Worm (Caenorhabditis elegans): ENCODE results near the gene hrpl-1.
A peak's percentile ranks its signal among the peaks of the same experiment; 100 is the strongest.

Gene hrpl-1

DNA sequence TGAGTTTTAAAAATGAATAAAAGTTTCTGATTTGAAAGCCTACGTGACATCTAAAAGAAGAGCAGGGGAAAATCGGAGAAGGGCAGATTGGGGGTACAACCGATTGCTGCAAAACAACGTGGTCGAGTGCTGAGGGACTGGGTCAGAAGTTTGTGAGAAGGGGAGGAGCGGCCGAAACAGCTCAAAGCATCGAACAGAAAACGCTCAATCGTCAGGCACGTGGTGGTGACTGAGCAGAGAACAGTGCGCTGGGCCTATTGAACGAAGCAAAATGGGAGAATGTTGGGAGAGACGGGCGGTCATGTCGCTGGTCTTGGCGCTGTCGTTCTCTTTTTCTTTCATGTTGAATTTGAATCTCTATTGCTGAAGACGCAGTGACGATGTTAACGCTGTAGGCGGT is 7.4 kb upstream of the hrpl-1 start (continued):
- no peak for TF ChIP-seq zfp-3 (GFP tag; conservative IDR thresholded peaks at IDR 0.05)
- TF ChIP-seq nhr-41 (GFP tag; IDR thresholded peaks at IDR 0.05), result no peak
- TF ChIP-seq nhr-6 (tag; optimal IDR thresholded peaks at IDR 0.05), result no peak
- peak; percentile 95 for TF ChIP-seq ama-1 (optimal IDR thresholded peaks at IDR 0.05)
- TF ChIP-seq mep-1 (tag; optimal IDR thresholded peaks at IDR 0.05), result peak; percentile 80
- no peak for TF ChIP-seq tag-97 (GFP tag; IDR thresholded peaks at IDR 0.05)
- peak; percentile 91 for TF ChIP-seq hlh-11 (tag; optimal IDR thresholded peaks at IDR 0.05)
- no peak for TF ChIP-seq ces-1 (GFP tag; optimal IDR thresholded peaks at IDR 0.05)
- no peak for TF ChIP-seq attf-4 (tag; optimal IDR thresholded peaks at IDR 0.05)
- 0 out of 2 replicates have a peak, but pooled peaks have one; percentile 20 for TF ChIP-seq tra-1 (GFP tag; IDR thresholded peaks at IDR 0.05)
- TF ChIP-seq lin-15B (tag; optimal IDR thresholded peaks at IDR 0.05), result no peak
- TF ChIP-seq D1046.2 (GFP tag; IDR thresholded peaks at IDR 0.05), result no peak
- no peak for TF ChIP-seq snpc-4 (tag; optimal IDR thresholded peaks at IDR 0.05)
- peak; percentile 99 for TF ChIP-seq aha-1 (tag)
- TF ChIP-seq vab-7 (GFP tag; IDR thresholded peaks at IDR 0.05), result no peak
- peak; percentile 70 for TF ChIP-seq dve-1 (tag; optimal IDR thresholded peaks at IDR 0.05; ENCODE audit: insufficient read depth)

DNA sequence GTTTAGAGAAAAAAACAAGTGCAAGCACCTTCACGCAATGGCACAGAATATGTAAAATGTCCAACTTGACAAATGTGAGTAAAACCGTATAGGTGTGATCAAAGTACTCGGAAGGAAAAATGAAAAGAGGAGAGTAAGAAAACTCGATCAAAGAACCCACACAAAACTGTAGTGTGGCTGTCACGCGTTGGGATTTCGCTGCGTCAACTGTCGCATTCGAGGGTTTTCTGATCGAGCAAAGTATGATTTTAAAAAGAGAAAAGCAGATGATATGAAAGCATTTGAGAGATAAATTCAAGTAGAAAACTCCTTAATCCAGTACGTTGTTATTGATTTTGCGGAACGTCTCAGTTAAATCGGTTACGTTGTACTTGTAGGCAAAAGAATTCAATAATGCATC is 6.7 kb upstream of the hrpl-1 start:
- TF ChIP-seq madf-9 (GFP tag; conservative IDR thresholded peaks at IDR 0.05) (no peak), ama-1 (optimal IDR thresholded peaks at IDR 0.05) (no peak), T20F7.1 (GFP tag; optimal IDR thresholded peaks at IDR 0.05) (no peak), unc-62 (GFP tag; optimal IDR thresholded peaks at IDR 0.05 in 1 of 2) (peak in 1 of 2 experiments; percentile 92), unc-62 (tag; optimal IDR thresholded peaks at IDR 0.05) (no peak), Y105C5A.15 (GFP tag; IDR thresholded peaks at IDR 0.05) (no peak), nhr-11 (tag; optimal IDR thresholded peaks at IDR 0.05) (peak; percentile 48), saeg-2 (GFP tag; IDR thresholded peaks at IDR 0.05) (no peak), egl-43 (GFP tag; IDR thresholded peaks at IDR 0.05) (no peak), madf-5 (GFP tag; IDR thresholded peaks at IDR 0.05) (no peak), sdz-12 (GFP tag; optimal IDR thresholded peaks at IDR 0.05) (no peak), ceh-20 (GFP tag; IDR thresholded peaks at IDR 0.05) (no peak), mes-2 (tag; optimal IDR thresholded peaks at IDR 0.05; ENCODE audit: poor library complexity, severe bottlenecking) (peak; percentile 30), nhr-6 (tag; optimal IDR thresholded peaks at IDR 0.05) (no peak), lir-3 (tag; optimal IDR thresholded peaks at IDR 0.05) (no peak), nhr-25 (tag; optimal IDR thresholded peaks at IDR 0.05; ENCODE audit: borderline replicate concordance, insufficient read depth) (no peak), F26F4.8 (GFP tag; conservative IDR thresholded peaks at IDR 0.05) (no peak), T26A8.4 (GFP tag; IDR thresholded peaks at IDR 0.05) (no peak; the same call in 1 of the 2 replicates), daf-16 (GFP tag; optimal IDR thresholded peaks at IDR 0.05) (no peak), daf-16 (tag; optimal IDR thresholded peaks at IDR 0.05) (peak; percentile 22), nhr-10 (tag; optimal IDR thresholded peaks at IDR 0.05) (peak; percentile 73), ZK546.5 (tag; optimal IDR thresholded peaks at IDR 0.05) (no peak), nhr-76 (tag; optimal IDR thresholded peaks at IDR 0.05) (peak; percentile 27), cey-2 (tag; optimal IDR thresholded peaks at IDR 0.05; ENCODE audit: borderline replicate concordance, insufficient read depth) (no peak), arid-1 (GFP tag; conservative IDR thresholded peaks at IDR 0.05) (no peak), ztf-7 (tag; optimal IDR thresholded peaks at IDR 0.05) (no peak), snpc-4 (tag; optimal IDR thresholded peaks at IDR 0.05) (no peak), nhr-28 (tag; optimal IDR thresholded peaks at IDR 0.05) (peak; percentile 96), mep-1 (tag; optimal IDR thresholded peaks at IDR 0.05) (peak; percentile 48), tra-1 (GFP tag; IDR thresholded peaks at IDR 0.05) (no peak; the same call in 1 of the 2 replicates), hif-1 (tag; optimal IDR thresholded peaks at IDR 0.05) (peak in 1 of 2 experiments; percentile 13), mxl-3 (GFP tag; optimal IDR thresholded peaks at IDR 0.05) (peak; percentile 56), lim-7 (GFP tag; IDR thresholded peaks at IDR 0.05) (no peak), ZK337.2 (GFP tag; IDR thresholded peaks at IDR 0.05) (no peak), nhr-48 (tag; optimal IDR thresholded peaks at IDR 0.05) (no peak), F37D6.2 (tag; optimal IDR thresholded peaks at IDR 0.05) (no peak), F49E8.2 (tag; optimal IDR thresholded peaks at IDR 0.05; ENCODE audit: borderline replicate concordance) (no peak), lin-38 (GFP tag; IDR thresholded peaks at IDR 0.05) (no peak), duxl-1 (tag; optimal IDR thresholded peaks at IDR 0.05; ENCODE audit: poor library complexity) (no peak)
